Worm (Caenorhabditis elegans): ENCODE data around the gene ZK809.9.
A peak's percentile ranks its signal among the peaks of the same experiment; 100 is the strongest.

- no peak for TF ChIP-seq ceh-13 (GFP tag; optimal IDR thresholded peaks at IDR 0.05)
- peak; percentile 11 for TF ChIP-seq F13C5.2 (tag; optimal IDR thresholded peaks at IDR 0.05)
- TF ChIP-seq hnd-1 (tag; optimal IDR thresholded peaks at IDR 0.05), result no peak
- no peak for TF ChIP-seq ama-1 (optimal IDR thresholded peaks at IDR 0.05)
These were observed 29.4 kb upstream of the ZK809.9 start, which contains the start of gene mars-1 for ce11 chrIV:11635437-11636408.
